Worm (Caenorhabditis elegans) whole organism, mixed stage, embryonic: Measurements from ENCODE around the gene C28C12.1.

ENCODE experiments used
- M03D4.4 ChIP-seq: sonication (generic microtip); optimal IDR thresholded peaks from 2 replicates; lab custom pipeline; 2017; ENCODE audit warnings: mild to moderate bottlenecking, missing genetic modification characterization, missing compliant biosample characterization
- ceh-43 ChIP-seq: fragments of 200-800 bp; sonication (Bioruptor generic); optimal IDR thresholded peaks from 2 replicates; lab custom pipeline; 2018; ENCODE audit warnings: mild to moderate bottlenecking, missing genetic modification characterization, moderate library complexity, missing compliant biosample characterization
- ceh-83 ChIP-seq: fragments of 200-800 bp; sonication (Bioruptor generic); optimal IDR thresholded peaks from 2 replicates; lab custom pipeline; 2018; ENCODE audit warnings: mild to moderate bottlenecking, missing genetic modification characterization, missing compliant biosample characterization
- ces-1 ChIP-seq: fragments of 150-350 bp; optimal IDR thresholded peaks from 2 replicates; lab custom pipeline; 2014; ENCODE audit warnings: missing biosample characterization, missing genetic modification reagents, missing genetic modification characterization
- cnd-1 ChIP-seq: fragments of 200-800 bp; sonication (Bioruptor generic); optimal IDR thresholded peaks from 2 replicates; lab custom pipeline; 2018; ENCODE audit warnings: mild to moderate bottlenecking, missing genetic modification characterization, missing compliant biosample characterization
- drap-1 ChIP-seq: fragments of 200-800 bp; sonication (Bioruptor generic); optimal IDR thresholded peaks from 3 replicates; lab custom pipeline; 2018; ENCODE audit warnings: mild to moderate bottlenecking, missing genetic modification characterization, missing compliant biosample characterization
- elt-3 ChIP-seq: fragments of 150-350 bp; optimal IDR thresholded peaks from 2 replicates; lab custom pipeline; 2014; ENCODE audit warnings: missing biosample characterization, missing genetic modification characterization
- flh-1 ChIP-seq: fragments of 200-800 bp; sonication (Bioruptor generic); optimal IDR thresholded peaks from 2 replicates; lab custom pipeline; 2018; ENCODE audit warnings: mild to moderate bottlenecking, missing genetic modification characterization, moderate library complexity, missing compliant biosample characterization
- ham-2 ChIP-seq: fragments of 200-800 bp; sonication (Bioruptor generic); optimal IDR thresholded peaks from 2 replicates; lab custom pipeline; 2018; ENCODE audit warnings: mild to moderate bottlenecking, missing genetic modification characterization, missing compliant biosample characterization
- hlh-1 ChIP-seq: fragments of 150-350 bp; optimal IDR thresholded peaks from 2 replicates; lab custom pipeline; 2014; ENCODE audit warnings: missing biosample characterization, missing genetic modification reagents, missing genetic modification characterization
- lin-13 ChIP-seq: fragments of 150-350 bp; optimal IDR thresholded peaks from 2 replicates; lab custom pipeline; 2014; ENCODE audit warnings: missing biosample characterization, missing genetic modification characterization
- lin-32 ChIP-seq: fragments of 200-800 bp; sonication (Bioruptor generic); optimal IDR thresholded peaks from 2 replicates; lab custom pipeline; 2018; ENCODE audit warnings: mild to moderate bottlenecking, missing genetic modification characterization, missing compliant biosample characterization
- lsy-2 ChIP-seq: fragments of 150-350 bp; optimal IDR thresholded peaks from 2 replicates; lab custom pipeline; 2014; ENCODE audit warnings: missing biosample characterization, missing genetic modification characterization
- mab-5 ChIP-seq: fragments of 150-350 bp; optimal IDR thresholded peaks from 2 replicates; lab custom pipeline; 2014; ENCODE audit warnings: missing biosample characterization, missing genetic modification characterization
- mep-1 ChIP-seq: fragments of 150-350 bp; optimal IDR thresholded peaks from 2 replicates; lab custom pipeline; 2017; ENCODE audit warnings: missing biosample characterization, missing genetic modification reagents, missing genetic modification characterization, inconsistent platforms
- nhr-12 ChIP-seq: fragments of 150-350 bp; optimal IDR thresholded peaks from 2 replicates; lab custom pipeline; 2014; ENCODE audit warnings: missing biosample characterization, missing genetic modification characterization
- nhr-237 ChIP-seq: fragments of 150-350 bp; optimal IDR thresholded peaks from 2 replicates; lab custom pipeline; 2014; ENCODE audit warnings: missing biosample characterization, missing genetic modification characterization
- nhr-28 ChIP-seq: fragments of 150-350 bp; optimal IDR thresholded peaks from 2 replicates; lab custom pipeline; 2014; ENCODE audit warnings: missing biosample characterization, missing genetic modification characterization
- nhr-76 ChIP-seq: sonication (generic microtip); optimal IDR thresholded peaks from 2 replicates; lab custom pipeline; 2017; ENCODE audit warnings: missing biosample characterization, missing genetic modification characterization
- pha-4 ChIP-seq: fragments of 150-350 bp; optimal IDR thresholded peaks from 2 replicates; lab custom pipeline; 2018; ENCODE audit warnings: missing biosample characterization, missing genetic modification reagents, missing genetic modification characterization
- sem-2 ChIP-seq: fragments of 200-800 bp; sonication (Bioruptor generic); optimal IDR thresholded peaks from 2 replicates; lab custom pipeline; 2018; ENCODE audit warnings: mild to moderate bottlenecking, missing genetic modification characterization, missing compliant biosample characterization
- snpc-4 ChIP-seq: fragments of 150-350 bp; optimal IDR thresholded peaks from 2 replicates; lab custom pipeline; 2014; ENCODE audit warnings: missing biosample characterization, missing genetic modification characterization
- tbx-8 ChIP-seq: fragments of 200-800 bp; sonication (Bioruptor generic); optimal IDR thresholded peaks from 2 replicates; lab custom pipeline; 2018; ENCODE audit warnings: mild to moderate bottlenecking, missing genetic modification characterization, moderate library complexity, missing compliant biosample characterization
- unc-120 ChIP-seq: sonication (generic microtip); optimal IDR thresholded peaks from 2 replicates; lab custom pipeline; 2017; ENCODE audit warnings: missing genetic modification characterization, missing compliant biosample characterization; ENCODE audit not compliant: poor library complexity, severe bottlenecking
- unc-39 ChIP-seq: fragments of 150-350 bp; optimal IDR thresholded peaks from 2 replicates; lab custom pipeline; 2014; ENCODE audit warnings: missing biosample characterization, missing genetic modification characterization
- unc-62 ChIP-seq: fragments of 150-350 bp; optimal IDR thresholded peaks from 2 replicates; lab custom pipeline; 2014; ENCODE audit warnings: missing biosample characterization, missing genetic modification reagents, missing genetic modification characterization
- zip-8 ChIP-seq: fragments of 150-350 bp; optimal IDR thresholded peaks from 2 replicates; lab custom pipeline; 2014; ENCODE audit warnings: missing biosample characterization, missing genetic modification characterization
- ztf-11 ChIP-seq: fragments of 150-350 bp; optimal IDR thresholded peaks from 2 replicates; lab custom pipeline; 2014; ENCODE audit warnings: missing biosample characterization, missing genetic modification characterization

C28C12.1 gene

ce11 chrIV:8523981-8524380 lies 22.5 kb downstream of the C28C12.1 start:
- no peak for TF ChIP-seq nhr-237 (tag; lab: Kevin White, UChicago)
- TF ChIP-seq ceh-43 (GFP tag; lab: Kevin White, UChicago): no peak

- TF ChIP-seq nhr-28 (tag; lab: Kevin White, UChicago) (no peak), unc-39 (no peak), ham-2 (GFP tag; lab: Kevin White, UChicago) (no peak), ztf-11 (tag; lab: Kevin White, UChicago) (no peak), unc-62 (GFP tag; lab: Kevin White, UChicago) (peak; percentile 70), unc-120 (tag; lab: Kevin White, UChicago) (peak; percentile 47), hlh-1 (tag; lab: Kevin White, UChicago) (peak; percentile 55)
Observed at ce11 chrIV:8526050-8526449, 24.6 kb downstream of the C28C12.1 start.

- no peak for TF ChIP-seq lin-13 (tag; lab: Kevin White, UChicago)
Observed at ce11 chrIV:8526579-8526978, 25.1 kb downstream of the C28C12.1 start.

ce11 chrIV:8527598-8528012 lies 26.1 kb downstream of the C28C12.1 start:
- TF ChIP-seq lin-13 (tag; lab: Kevin White, UChicago): no peak
- peak; percentile 69 for TF ChIP-seq elt-3 (tag; lab: Kevin White, UChicago)
- TF ChIP-seq unc-62 (GFP tag; lab: Kevin White, UChicago): peak; percentile 35
- peak; percentile 22 for TF ChIP-seq unc-120 (tag; lab: Kevin White, UChicago)
- TF ChIP-seq, all 35 proteins: peak for 3

DNA sequence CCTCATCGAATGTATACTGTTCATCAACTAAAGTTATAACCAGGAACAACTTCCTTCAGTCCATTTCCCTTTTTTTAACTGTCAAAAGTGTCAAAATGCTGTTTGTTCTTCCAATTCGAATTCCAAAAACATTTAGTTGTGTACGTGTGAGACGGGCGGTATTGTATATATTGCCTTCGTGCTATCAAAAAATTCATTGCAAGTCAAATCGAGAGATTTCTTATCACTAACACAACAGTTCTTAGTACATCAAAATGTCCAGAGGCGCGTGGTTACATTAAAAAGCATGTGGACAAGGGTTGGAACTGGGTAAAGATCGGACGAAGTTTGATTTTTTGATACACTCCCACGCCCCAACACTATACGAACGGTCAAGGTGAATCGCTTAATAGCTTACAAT lies 26.9 kb downstream of the C28C12.1 start:
- no peak for TF ChIP-seq unc-120 (tag; lab: Kevin White, UChicago)
- no peak for TF ChIP-seq ces-1 (GFP tag; lab: Kevin White, UChicago)
- no peak for TF ChIP-seq tbx-8
- TF ChIP-seq lin-32: no peak
- TF ChIP-seq elt-3 (tag; lab: Kevin White, UChicago): no peak
- TF ChIP-seq sem-2 (GFP tag; lab: Kevin White, UChicago): no peak
- no peak for TF ChIP-seq zip-8 (tag; lab: Kevin White, UChicago)
- no peak for TF ChIP-seq nhr-28 (tag; lab: Kevin White, UChicago)
- no peak for TF ChIP-seq snpc-4 (tag; lab: Kevin White, UChicago)
- no peak for TF ChIP-seq pha-4
- no peak for TF ChIP-seq lin-13 (tag; lab: Kevin White, UChicago)
- TF ChIP-seq M03D4.4 (tag; lab: Kevin White, UChicago): no peak
- no peak for TF ChIP-seq nhr-76 (tag; lab: Kevin White, UChicago)
- TF ChIP-seq ztf-11 (tag; lab: Kevin White, UChicago): no peak
- no peak for TF ChIP-seq mep-1 (tag; lab: Kevin White, UChicago)
- no peak for TF ChIP-seq cnd-1 (tag; lab: Kevin White, UChicago)
- TF ChIP-seq unc-39: no peak
- TF ChIP-seq drap-1 (GFP tag; lab: Kevin White, UChicago): no peak
- no peak for TF ChIP-seq lsy-2
- no peak for TF ChIP-seq flh-1 (GFP tag; lab: Kevin White, UChicago)

ce11 chrIV:8529039-8529438 lies 27.6 kb downstream of the C28C12.1 start:
- TF ChIP-seq M03D4.4 (tag; lab: Kevin White, UChicago): no peak
- TF ChIP-seq hlh-1 (tag; lab: Kevin White, UChicago): no peak
- TF ChIP-seq cnd-1 (tag; lab: Kevin White, UChicago): no peak
- no peak for TF ChIP-seq nhr-12 (tag; lab: Kevin White, UChicago)
- no peak for TF ChIP-seq ztf-11 (tag; lab: Kevin White, UChicago)
- no peak for TF ChIP-seq mab-5 (tag; lab: Kevin White, UChicago)
- no peak for TF ChIP-seq pha-4
- TF ChIP-seq nhr-237 (tag; lab: Kevin White, UChicago): no peak
- TF ChIP-seq tbx-8: no peak
- TF ChIP-seq ceh-83 (GFP tag; lab: Kevin White, UChicago): no peak
- no peak for TF ChIP-seq lsy-2
- no peak for TF ChIP-seq ceh-43 (GFP tag; lab: Kevin White, UChicago)
- TF ChIP-seq sem-2 (GFP tag; lab: Kevin White, UChicago): no peak
- no peak for TF ChIP-seq mep-1 (tag; lab: Kevin White, UChicago)
- TF ChIP-seq drap-1 (GFP tag; lab: Kevin White, UChicago): no peak
- TF ChIP-seq lin-13 (tag; lab: Kevin White, UChicago): no peak
